Worm (Caenorhabditis elegans) whole organism, young adult: ENCODE results near the gene tat-3.

Experiments used
- B0019.2 ChIP-seq: fragments of 200-800 bp; sonication (Bioruptor generic); conservative IDR thresholded peaks from 2 replicates; pipeline ENCODE4 v1.3.6; 2022; ENCODE audit warnings: missing genetic modification reagents, missing genetic modification characterization, missing compliant biosample characterization
- B0035.1 ChIP-seq: sonication (generic microtip); optimal IDR thresholded peaks from 2 replicates; lab custom pipeline; 2016; ENCODE audit warnings: missing genetic modification characterization, mild to moderate bottlenecking, missing compliant biosample characterization, missing genotype, missing genetic modification reagents
- D2030.7 ChIP-seq: fragments of 200-800 bp; sonication (Bioruptor generic); IDR thresholded peaks from 2 replicates; pipeline ENCODE4 v1.3.6; 2022; ENCODE audit warnings: missing genetic modification reagents, missing genetic modification characterization, missing compliant biosample characterization
- F55B11.4 ChIP-seq: sonication (generic microtip); optimal IDR thresholded peaks from 2 replicates; lab custom pipeline; 2016; ENCODE audit warnings: missing compliant biosample characterization, missing genetic modification characterization, borderline replicate concordance; ENCODE audit not compliant: insufficient read depth
- F57A8.1 ChIP-seq: fragments of 200-800 bp; sonication (Bioruptor generic); optimal IDR thresholded peaks from 2 replicates; lab custom pipeline; 2018; ENCODE audit warnings: mild to moderate bottlenecking, missing genetic modification characterization, moderate library complexity, missing compliant biosample characterization
- F57C9.4 ChIP-seq: sonication (generic microtip); optimal IDR thresholded peaks from 2 replicates; lab custom pipeline; 2017; ENCODE audit warnings: mild to moderate bottlenecking, missing genetic modification characterization, missing compliant biosample characterization
- T07F8.4 ChIP-seq: sonication (generic microtip); optimal IDR thresholded peaks from 2 replicates; lab custom pipeline; 2016; ENCODE audit warnings: mild to moderate bottlenecking, missing genetic modification characterization, moderate library complexity, missing compliant biosample characterization
- T26A5.8 ChIP-seq: sonication (generic microtip); optimal IDR thresholded peaks from 2 replicates; lab custom pipeline; 2016; ENCODE audit warnings: missing genetic modification characterization, missing compliant biosample characterization
- Y67H2A.10 ChIP-seq: fragments of 200-800 bp; sonication (Bioruptor generic); conservative IDR thresholded peaks from 2 replicates; pipeline ENCODE4 v1.3.6; 2022; ENCODE audit warnings: missing genetic modification reagents, missing genetic modification characterization, missing compliant biosample characterization
- akir-1 ChIP-seq: fragments of 200-800 bp; sonication (Bioruptor generic); optimal IDR thresholded peaks from 2 replicates; lab custom pipeline; 2018; ENCODE audit warnings: mild to moderate bottlenecking, missing genetic modification characterization, moderate library complexity, missing compliant biosample characterization
- ama-1 ChIP-seq, 3 experiments: fragments of 150-350 bp in 1 of 3; sonication (generic microtip) in 2 of 3; optimal IDR thresholded peaks; 2 replicates each; lab custom pipeline; 2014 to 2018; ENCODE audit warnings: missing biosample characterization in 2 of 3, missing genetic modification characterization in 2 of 3, missing genetic modification reagents in 2 of 3
- aptf-3 ChIP-seq: fragments of 200-800 bp; sonication (Bioruptor generic); IDR thresholded peaks from 2 replicates; pipeline ENCODE4 v1.3.6; 2022; ENCODE audit warnings: missing genetic modification characterization, missing compliant biosample characterization
- athp-1 ChIP-seq: sonication (generic microtip); optimal IDR thresholded peaks from 2 replicates; lab custom pipeline; 2017; ENCODE audit warnings: mild to moderate bottlenecking, missing genetic modification characterization, missing compliant biosample characterization
- attf-6 ChIP-seq: fragments of 200-800 bp; sonication (Bioruptor generic); IDR thresholded peaks from 2 replicates; pipeline ENCODE4 v1.3.6; 2022; ENCODE audit warnings: missing genetic modification reagents, missing genetic modification characterization, missing compliant biosample characterization
- bed-1 ChIP-seq: fragments of 200-800 bp; sonication (Bioruptor generic); IDR thresholded peaks from 2 replicates; pipeline ENCODE4 v1.3.6; 2022; ENCODE audit warnings: missing genetic modification reagents, missing genetic modification characterization, missing compliant biosample characterization
- cebp-1 ChIP-seq, 2 experiments: fragments of 200-800 bp in 1 of 2; sonication (Bioruptor generic) in 1 of 2; sonication (generic microtip) in 1 of 2; IDR thresholded peaks in 1 of 2; optimal IDR thresholded peaks in 1 of 2; 2 replicates each; pipeline versions ENCODE4 v1.3.6 to Lab custom; 2017 to 2022; ENCODE audit warnings: missing compliant biosample characterization in 2 of 2, missing genetic modification characterization in 2 of 2, mild to moderate bottlenecking in 1 of 2, missing genetic modification reagents in 1 of 2, moderate library complexity in 1 of 2
- ceh-100 ChIP-seq: fragments of 200-800 bp; sonication (Bioruptor generic); IDR thresholded peaks from 2 replicates; pipeline ENCODE4 v1.3.6; 2022; ENCODE audit warnings: missing genetic modification reagents, missing genetic modification characterization, missing compliant biosample characterization
- ceh-58 ChIP-seq: fragments of 200-800 bp; sonication (Bioruptor generic); IDR thresholded peaks from 2 replicates; pipeline ENCODE4 v1.3.6; 2022; ENCODE audit warnings: missing genetic modification characterization, missing compliant biosample characterization
- ceh-91 ChIP-seq: fragments of 200-800 bp; sonication (Bioruptor generic); IDR thresholded peaks from 2 replicates; pipeline ENCODE4 v1.3.6; 2022; ENCODE audit warnings: missing genetic modification reagents, missing genetic modification characterization, missing compliant biosample characterization
- dpl-1 ChIP-seq: fragments of 150-350 bp; optimal IDR thresholded peaks from 2 replicates; lab custom pipeline; 2014; ENCODE audit warnings: missing biosample characterization, missing genetic modification reagents, missing genetic modification characterization
- egl-44 ChIP-seq: fragments of 200-800 bp; sonication (Bioruptor generic); IDR thresholded peaks from 2 replicates; pipeline ENCODE4 v1.3.6; 2022; ENCODE audit warnings: missing genetic modification reagents, missing genetic modification characterization, missing compliant biosample characterization
- egrh-3 ChIP-seq: fragments of 200-800 bp; sonication (Bioruptor generic); IDR thresholded peaks from 2 replicates; pipeline ENCODE4 v1.3.6; 2022; ENCODE audit warnings: missing genetic modification reagents, missing genetic modification characterization, missing compliant biosample characterization
- ekl-4 ChIP-seq: fragments of 200-800 bp; sonication (Bioruptor generic); IDR thresholded peaks from 2 replicates; pipeline ENCODE4 v1.3.6; 2022; ENCODE audit warnings: missing genetic modification reagents, missing genetic modification characterization, missing compliant biosample characterization
- fkh-3 ChIP-seq: sonication (generic microtip); optimal IDR thresholded peaks from 2 replicates; lab custom pipeline; 2016; ENCODE audit warnings: mild to moderate bottlenecking, missing genetic modification characterization, missing compliant biosample characterization
- lin-26 ChIP-seq: fragments of 200-800 bp; sonication (Bioruptor generic); IDR thresholded peaks from 2 replicates; pipeline ENCODE4 v1.3.6; 2022; ENCODE audit warnings: missing genetic modification reagents, missing genetic modification characterization, missing compliant biosample characterization
- lin-54 ChIP-seq: fragments of 200-800 bp; sonication (Bioruptor generic); optimal IDR thresholded peaks from 2 replicates; lab custom pipeline; 2018; ENCODE audit warnings: mild to moderate bottlenecking, missing genetic modification characterization, missing compliant biosample characterization
- lsy-27 ChIP-seq: sonication (generic microtip); optimal IDR thresholded peaks from 2 replicates; lab custom pipeline; 2017; ENCODE audit warnings: missing genetic modification characterization, mild to moderate bottlenecking, missing compliant biosample characterization, antibody characterized with exemption, missing genotype, borderline replicate concordance; ENCODE audit not compliant: insufficient read depth
- mcd-1 ChIP-seq: fragments of 200-800 bp; sonication (Bioruptor generic); IDR thresholded peaks from 2 replicates; pipeline ENCODE4 v1.3.6; 2022; ENCODE audit warnings: missing genetic modification reagents, missing genetic modification characterization, missing compliant biosample characterization
- mel-28 ChIP-seq: sonication (generic microtip); optimal IDR thresholded peaks from 2 replicates; lab custom pipeline; 2016; ENCODE audit warnings: borderline replicate concordance, mild to moderate bottlenecking, missing genetic modification characterization, missing compliant biosample characterization
- mes-4 ChIP-seq: sonication (generic microtip); optimal IDR thresholded peaks from 2 replicates; lab custom pipeline; 2016; ENCODE audit warnings: missing genotype, missing genetic modification characterization, missing compliant biosample characterization
- nfya-1 ChIP-seq: sonication (generic microtip); optimal IDR thresholded peaks from 2 replicates; lab custom pipeline; 2017; ENCODE audit warnings: antibody characterized with exemption, missing compliant biosample characterization, missing genetic modification characterization, borderline replicate concordance; ENCODE audit not compliant: insufficient read depth
- nfyb-1 ChIP-seq: fragments of 200-800 bp; sonication (Bioruptor generic); IDR thresholded peaks from 2 replicates; pipeline ENCODE4 v1.3.6; 2022; ENCODE audit warnings: missing genetic modification reagents, missing genetic modification characterization, missing compliant biosample characterization
- nhr-120 ChIP-seq: fragments of 200-800 bp; sonication (Bioruptor generic); IDR thresholded peaks from 2 replicates; pipeline ENCODE4 v1.3.6; 2022; ENCODE audit warnings: missing genetic modification characterization, missing compliant biosample characterization
- nhr-179 ChIP-seq: sonication (generic microtip); optimal IDR thresholded peaks from 2 replicates; lab custom pipeline; 2016; ENCODE audit warnings: mild to moderate bottlenecking, missing genetic modification characterization, missing compliant biosample characterization
- nhr-27 ChIP-seq: fragments of 200-800 bp; sonication (Bioruptor generic); optimal IDR thresholded peaks from 2 replicates; lab custom pipeline; 2018; ENCODE audit warnings: mild to moderate bottlenecking, missing genetic modification characterization, moderate library complexity, missing compliant biosample characterization
- nhr-80 ChIP-seq: sonication (generic microtip); optimal IDR thresholded peaks from 2 replicates; lab custom pipeline; 2016; ENCODE audit warnings: missing genetic modification characterization, missing compliant biosample characterization
- nhr-90 ChIP-seq: sonication (generic microtip); optimal IDR thresholded peaks from 2 replicates; lab custom pipeline; 2016; ENCODE audit warnings: missing genotype, mild to moderate bottlenecking, missing genetic modification characterization, missing compliant biosample characterization
- pbrm-1 ChIP-seq: fragments of 200-800 bp; sonication (Bioruptor generic); IDR thresholded peaks from 2 replicates; pipeline ENCODE4 v1.3.6; 2022; ENCODE audit warnings: missing genetic modification reagents, missing genetic modification characterization, missing compliant biosample characterization
- rec-8 ChIP-seq, 2 experiments: sonication (generic microtip); optimal IDR thresholded peaks; 2 replicates each; lab custom pipeline; 2016; ENCODE audit warnings: mild to moderate bottlenecking in 2 of 2, missing genetic modification characterization in 2 of 2, missing genetic modification reagents in 2 of 2, missing genotype in 2 of 2, missing biosample characterization in 1 of 2, missing compliant biosample characterization in 1 of 2, moderate library complexity in 1 of 2
- sdz-38 ChIP-seq: sonication (generic microtip); optimal IDR thresholded peaks from 2 replicates; lab custom pipeline; 2016; ENCODE audit warnings: missing genotype, missing genetic modification characterization, missing compliant biosample characterization
- sea-2 ChIP-seq: fragments of 200-800 bp; sonication (Bioruptor generic); IDR thresholded peaks from 2 replicates; pipeline ENCODE4 v1.3.6; 2022; ENCODE audit warnings: missing genetic modification characterization, missing compliant biosample characterization
- snpc-1.1 ChIP-seq: sonication (generic microtip); optimal IDR thresholded peaks from 2 replicates; lab custom pipeline; 2017; ENCODE audit warnings: missing genetic modification characterization, mild to moderate bottlenecking, missing compliant biosample characterization, antibody characterized with exemption, moderate library complexity, missing genotype, missing genetic modification reagents; ENCODE audit not compliant: insufficient read depth
- tbp1 ChIP-seq: fragments of 200-800 bp; sonication (Bioruptor generic); optimal IDR thresholded peaks from 2 replicates; lab custom pipeline; 2018; ENCODE audit warnings: mild to moderate bottlenecking, missing genetic modification characterization, missing compliant biosample characterization
- xnd-1 ChIP-seq: sonication (generic microtip); optimal IDR thresholded peaks from 2 replicates; lab custom pipeline; 2016; ENCODE audit warnings: missing genotype, missing genetic modification reagents, missing genetic modification characterization, missing compliant biosample characterization
- zim-3 ChIP-seq: sonication (generic microtip); optimal IDR thresholded peaks from 2 replicates; lab custom pipeline; 2017; ENCODE audit warnings: mild to moderate bottlenecking, missing genetic modification characterization, moderate library complexity, missing compliant biosample characterization
- ztf-22 ChIP-seq: fragments of 200-800 bp; sonication (Bioruptor generic); optimal IDR thresholded peaks from 2 replicates; lab custom pipeline; 2018; ENCODE audit warnings: mild to moderate bottlenecking, missing genetic modification characterization, moderate library complexity, missing compliant biosample characterization
- ztf-25 ChIP-seq: fragments of 200-800 bp; sonication (Bioruptor generic); IDR thresholded peaks from 2 replicates; pipeline ENCODE4 v1.3.6; 2022; ENCODE audit warnings: missing genetic modification reagents, missing genetic modification characterization, missing compliant biosample characterization
- ztf-28 ChIP-seq: fragments of 200-800 bp; sonication (Bioruptor generic); IDR thresholded peaks from 2 replicates; pipeline ENCODE4 v1.3.6; 2022; ENCODE audit warnings: missing genetic modification reagents, missing genetic modification characterization, missing compliant biosample characterization

The tat-3 gene

DNA sequence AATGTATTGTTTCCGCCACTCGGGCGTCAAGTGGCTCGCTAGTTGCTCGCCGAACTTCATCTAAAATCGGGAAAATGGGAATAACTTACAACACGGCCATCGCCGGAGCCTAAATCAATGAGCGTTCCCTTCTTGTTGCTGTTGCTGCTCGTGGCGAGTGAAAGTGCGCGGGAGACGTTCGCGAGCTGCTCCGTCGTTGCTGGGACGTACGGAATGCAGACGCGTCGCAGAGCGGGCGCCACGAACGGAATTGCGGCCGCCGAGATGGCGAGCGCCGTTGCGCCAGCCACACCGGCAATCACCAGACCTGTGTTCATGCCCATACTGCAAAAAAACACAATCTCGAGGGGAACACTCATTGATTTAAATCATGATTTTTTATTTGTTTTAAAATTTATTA, 24.0 kb downstream of the tat-3 start:
- TF ChIP-seq mcd-1 (GFP tag; lab: Robert Waterston, UW) (peak; percentile 23; the same call in 1 of the 2 replicates), B0035.1 (tag; lab: Kevin White, UChicago) (no peak), ceh-58 (no peak), athp-1 (tag; lab: Kevin White, UChicago) (peak; percentile 3), lsy-27 (tag; lab: Kevin White, UChicago) (no peak), ztf-28 (no peak), F57C9.4 (tag; lab: Kevin White, UChicago) (no peak), sdz-38 (tag; lab: Kevin White, UChicago) (no peak), nfya-1 (tag; lab: Kevin White, UChicago) (no peak), mel-28 (tag; lab: Kevin White, UChicago) (no peak), snpc-1.1 (tag; lab: Kevin White, UChicago) (no peak), mes-4 (tag; lab: Kevin White, UChicago) (no peak), F57A8.1 (GFP tag; lab: Kevin White, UChicago) (no peak), ztf-22 (no peak), D2030.7 (GFP tag; lab: Robert Waterston, UW) (no peak), ekl-4 (GFP tag; lab: Robert Waterston, UW) (no peak), dpl-1 (GFP tag; lab: Kevin White, UChicago) (no peak), nhr-27 (tag; lab: Kevin White, UChicago) (no peak), lin-26 (GFP tag; lab: Robert Waterston, UW) (no peak), pbrm-1 (GFP tag; lab: Robert Waterston, UW) (no peak), ztf-25 (no peak), aptf-3 (no peak), F55B11.4 (tag; lab: Kevin White, UChicago) (no peak), T26A5.8 (tag; lab: Kevin White, UChicago) (no peak), nfyb-1 (GFP tag; lab: Robert Waterston, UW) (peak; percentile 20; the same call in 1 of the 2 replicates), xnd-1 (no peak), ceh-100 (no peak), fkh-3 (tag; lab: Kevin White, UChicago) (no peak), ama-1 (optimal IDR thresholded peaks at IDR 0.05; lab: Kevin White, UChicago) (no peak), ama-1 (GFP tag; optimal IDR thresholded peaks at IDR 0.05; lab: Kevin White, UChicago) (no peak), nhr-80 (tag; lab: Kevin White, UChicago) (no peak), tbp1 (GFP tag; lab: Kevin White, UChicago) (no peak), bed-1 (GFP tag; lab: Robert Waterston, UW) (no peak), nhr-120 (no peak), rec-8 (tag; optimal IDR thresholded peaks at IDR 0.05; lab: Kevin White, UChicago) (no peak), akir-1 (GFP tag; lab: Kevin White, UChicago) (no peak), B0019.2 (GFP tag; lab: Robert Waterston, UW) (no peak), attf-6 (no peak), cebp-1 (GFP tag; IDR thresholded peaks at IDR 0.05; lab: Robert Waterston, UW) (no peak), cebp-1 (tag; optimal IDR thresholded peaks at IDR 0.05; lab: Kevin White, UChicago) (no peak), Y67H2A.10 (GFP tag; lab: Robert Waterston, UW) (no peak), T07F8.4 (tag; lab: Kevin White, UChicago) (no peak), nhr-90 (no peak), egl-44 (GFP tag; lab: Robert Waterston, UW) (no peak; the same call in 1 of the 2 replicates), sea-2 (GFP tag; lab: Robert Waterston, UW) (no peak), zim-3 (tag; lab: Kevin White, UChicago) (no peak), egrh-3 (GFP tag; lab: Robert Waterston, UW) (peak; percentile 88), nhr-179 (tag; lab: Kevin White, UChicago) (no peak), lin-54 (GFP tag; lab: Kevin White, UChicago) (no peak), ceh-91 (0 out of 2 replicates have a peak, but pooled peaks have one; percentile 26)
